Worm (Caenorhabditis elegans) whole organism, L2 larva: Measurements from ENCODE around the gene Y43F8B.20.

Experiments
- C34F6.9 ChIP-seq: fragments of 150-350 bp; optimal IDR thresholded peaks from 2 replicates; lab custom pipeline; 2014; ENCODE audit warnings: missing biosample characterization, missing genetic modification characterization
- F13H6.1 ChIP-seq: sonication (generic microtip); optimal IDR thresholded peaks from 2 replicates; lab custom pipeline; 2016; ENCODE audit warnings: missing genetic modification characterization, missing compliant biosample characterization
- R02D3.7 ChIP-seq: fragments of 150-350 bp; optimal IDR thresholded peaks from 2 replicates; lab custom pipeline; 2014; ENCODE audit warnings: missing biosample characterization, missing genetic modification characterization
- Y55F3AM.14 ChIP-seq: fragments of 200-800 bp; sonication (Bioruptor generic); optimal IDR thresholded peaks from 2 replicates; lab custom pipeline; 2018; ENCODE audit warnings: mild to moderate bottlenecking, missing genetic modification characterization, missing compliant biosample characterization
- ZK546.5 ChIP-seq: sonication (generic microtip); optimal IDR thresholded peaks from 2 replicates; lab custom pipeline; 2017; ENCODE audit warnings: missing biosample characterization, missing genetic modification characterization
- alr-1 ChIP-seq: fragments of 150-350 bp; optimal IDR thresholded peaks from 2 replicates; lab custom pipeline; 2014; ENCODE audit warnings: missing biosample characterization, missing genetic modification characterization
- aly-2 ChIP-seq: fragments of 150-350 bp; optimal IDR thresholded peaks from 2 replicates; lab custom pipeline; 2014; ENCODE audit warnings: missing biosample characterization, missing genetic modification characterization
- ama-1 ChIP-seq: fragments of 150-350 bp; optimal IDR thresholded peaks from 2 replicates; lab custom pipeline; 2018; ENCODE audit warnings: inconsistent platforms
- blmp-1 ChIP-seq: sonication (generic microtip); optimal IDR thresholded peaks from 2 replicates; lab custom pipeline; 2017; ENCODE audit warnings: missing genetic modification characterization, mild to moderate bottlenecking, missing compliant biosample characterization, antibody characterized with exemption, moderate library complexity; ENCODE audit not compliant: insufficient read depth
- ceh-16 ChIP-seq: fragments of 150-350 bp; optimal IDR thresholded peaks from 2 replicates; lab custom pipeline; 2014; ENCODE audit warnings: missing biosample characterization, missing genetic modification characterization
- ceh-82 ChIP-seq: fragments of 150-350 bp; optimal IDR thresholded peaks from 2 replicates; lab custom pipeline; 2014; ENCODE audit warnings: missing biosample characterization, missing genetic modification characterization
- crh-2 ChIP-seq: sonication (generic microtip); optimal IDR thresholded peaks from 2 replicates; lab custom pipeline; 2017; ENCODE audit warnings: missing biosample characterization, missing genetic modification characterization
- dmd-4 ChIP-seq: sonication (generic microtip); optimal IDR thresholded peaks from 2 replicates; lab custom pipeline; 2017; ENCODE audit warnings: missing biosample characterization, missing genetic modification characterization
- egl-27 ChIP-seq: sonication (generic microtip); optimal IDR thresholded peaks from 3 replicates; lab custom pipeline; 2017; ENCODE audit warnings: missing biosample characterization, missing genetic modification reagents, missing genetic modification characterization
- elt-1 ChIP-seq: fragments of 150-350 bp; optimal IDR thresholded peaks from 2 replicates; lab custom pipeline; 2014; ENCODE audit warnings: missing biosample characterization, missing genetic modification characterization
- elt-3 ChIP-seq: sonication (generic microtip); optimal IDR thresholded peaks from 2 replicates; lab custom pipeline; 2017; ENCODE audit warnings: missing biosample characterization, missing genetic modification characterization
- fos-1 ChIP-seq: fragments of 150-350 bp; optimal IDR thresholded peaks from 2 replicates; lab custom pipeline; 2014; ENCODE audit warnings: missing biosample characterization, missing genetic modification characterization
- gmeb-1 ChIP-seq: fragments of 150-350 bp; optimal IDR thresholded peaks from 2 replicates; lab custom pipeline; 2014; ENCODE audit warnings: missing biosample characterization, missing genetic modification characterization
- lin-11 ChIP-seq: fragments of 150-350 bp; sonication (generic microtip); optimal IDR thresholded peaks from 2 replicates; lab custom pipeline; 2014; ENCODE audit warnings: missing biosample characterization, missing genetic modification characterization, inconsistent platforms, mixed read lengths
- lin-13 ChIP-seq: fragments of 150-350 bp; optimal IDR thresholded peaks from 2 replicates; lab custom pipeline; 2014; ENCODE audit warnings: missing biosample characterization, missing genetic modification reagents, missing genetic modification characterization
- lin-39 ChIP-seq: fragments of 150-350 bp; optimal IDR thresholded peaks from 2 replicates; lab custom pipeline; 2014; ENCODE audit warnings: missing biosample characterization, missing genetic modification reagents, missing genetic modification characterization
- lsy-2 ChIP-seq, 2 experiments: fragments of 150-350 bp in 1 of 2; sonication (generic microtip) in 1 of 2; optimal IDR thresholded peaks; 2 replicates each; lab custom pipeline; 2014 to 2017; ENCODE audit warnings: missing biosample characterization in 2 of 2, missing genetic modification characterization in 2 of 2
- mab-5 ChIP-seq: fragments of 150-350 bp; optimal IDR thresholded peaks from 2 replicates; lab custom pipeline; 2014; ENCODE audit warnings: missing biosample characterization, missing genetic modification characterization
- mbf-1 ChIP-seq: sonication (generic microtip); optimal IDR thresholded peaks from 2 replicates; lab custom pipeline; 2017; ENCODE audit warnings: missing biosample characterization, missing genetic modification characterization
- mdl-1 ChIP-seq, 2 experiments: fragments of 150-350 bp in 1 of 2; sonication (generic microtip) in 1 of 2; optimal IDR thresholded peaks; 2 replicates each; lab custom pipeline; 2017; ENCODE audit warnings: missing biosample characterization in 2 of 2, missing genetic modification characterization in 2 of 2
- nhr-10 ChIP-seq: sonication (generic microtip); optimal IDR thresholded peaks from 2 replicates; lab custom pipeline; 2017; ENCODE audit warnings: missing biosample characterization, missing genetic modification characterization
- nhr-11 ChIP-seq: fragments of 150-350 bp; optimal IDR thresholded peaks from 2 replicates; lab custom pipeline; 2014; ENCODE audit warnings: missing biosample characterization, missing genetic modification characterization
- nhr-12 ChIP-seq: fragments of 150-350 bp; optimal IDR thresholded peaks from 2 replicates; lab custom pipeline; 2014; ENCODE audit warnings: missing biosample characterization, missing genetic modification characterization
- nhr-129 ChIP-seq: fragments of 150-350 bp; optimal IDR thresholded peaks from 2 replicates; lab custom pipeline; 2014; ENCODE audit warnings: missing biosample characterization, missing genetic modification characterization
- nhr-21 ChIP-seq: fragments of 150-350 bp; optimal IDR thresholded peaks from 2 replicates; lab custom pipeline; 2014; ENCODE audit warnings: missing biosample characterization, missing genetic modification characterization
- nhr-23 ChIP-seq: fragments of 150-350 bp; optimal IDR thresholded peaks from 2 replicates; lab custom pipeline; 2014; ENCODE audit warnings: missing biosample characterization, missing genetic modification reagents, missing genetic modification characterization
- nhr-237 ChIP-seq: fragments of 150-350 bp; optimal IDR thresholded peaks from 2 replicates; lab custom pipeline; 2014; ENCODE audit warnings: missing biosample characterization, missing genetic modification characterization
- nhr-25 ChIP-seq: fragments of 150-350 bp; sonication (generic microtip); optimal IDR thresholded peaks from 3 replicates; lab custom pipeline; 2014; ENCODE audit warnings: missing biosample characterization, missing genetic modification characterization
- nhr-6 ChIP-seq: fragments of 150-350 bp; optimal IDR thresholded peaks from 2 replicates; lab custom pipeline; 2014; ENCODE audit warnings: missing biosample characterization, missing genetic modification characterization
- nhr-77 ChIP-seq: fragments of 150-350 bp; optimal IDR thresholded peaks from 2 replicates; lab custom pipeline; 2014; ENCODE audit warnings: missing biosample characterization, missing genetic modification characterization
- peb-1 ChIP-seq: fragments of 150-350 bp; optimal IDR thresholded peaks from 2 replicates; lab custom pipeline; 2014; ENCODE audit warnings: missing biosample characterization, missing genetic modification characterization
- sem-4 ChIP-seq: fragments of 150-350 bp; optimal IDR thresholded peaks from 2 replicates; lab custom pipeline; 2014; ENCODE audit warnings: missing biosample characterization, missing genetic modification reagents, missing genetic modification characterization
- skn-1 ChIP-seq: sonication (generic microtip); optimal IDR thresholded peaks from 2 replicates; lab custom pipeline; 2017; ENCODE audit warnings: missing biosample characterization, missing genetic modification characterization
- sma-3 ChIP-seq: sonication (generic microtip); optimal IDR thresholded peaks from 2 replicates; lab custom pipeline; 2016; ENCODE audit warnings: missing genetic modification reagents, missing genetic modification characterization, missing compliant biosample characterization
- sma-9 ChIP-seq, 2 experiments: fragments of 150-350 bp in 1 of 2; sonication (generic microtip) in 1 of 2; optimal IDR thresholded peaks; 2 replicates each; lab custom pipeline; 2014 to 2016; ENCODE audit warnings: missing genetic modification characterization in 2 of 2, mild to moderate bottlenecking in 1 of 2, missing biosample characterization in 1 of 2, missing compliant biosample characterization in 1 of 2, missing genetic modification reagents in 1 of 2, moderate library complexity in 1 of 2
- snpc-4 ChIP-seq: fragments of 150-350 bp; optimal IDR thresholded peaks from 2 replicates; lab custom pipeline; 2014; ENCODE audit warnings: missing biosample characterization, missing genetic modification characterization
- unc-39 ChIP-seq: fragments of 150-350 bp; optimal IDR thresholded peaks from 2 replicates; lab custom pipeline; 2014; ENCODE audit warnings: missing biosample characterization, missing genetic modification characterization
- unc-55 ChIP-seq: fragments of 150-350 bp; sonication (generic microtip); optimal IDR thresholded peaks from 3 replicates; lab custom pipeline; 2014; ENCODE audit warnings: missing biosample characterization, missing genetic modification reagents, missing genetic modification characterization
- unc-62 ChIP-seq: fragments of 150-350 bp; optimal IDR thresholded peaks from 2 replicates; lab custom pipeline; 2014; ENCODE audit warnings: missing biosample characterization, missing genetic modification reagents, missing genetic modification characterization
- zag-1 ChIP-seq: fragments of 150-350 bp; optimal IDR thresholded peaks from 2 replicates; lab custom pipeline; 2014; ENCODE audit warnings: missing biosample characterization, missing genetic modification characterization
- ztf-1 ChIP-seq: fragments of 200-800 bp; sonication (Bioruptor generic); conservative IDR thresholded peaks from 2 replicates; pipeline ENCODE4 v1.3.6; 2022; ENCODE audit warnings: missing genetic modification characterization, missing compliant biosample characterization
- ztf-11 ChIP-seq: sonication (generic microtip); optimal IDR thresholded peaks from 2 replicates; lab custom pipeline; 2017; ENCODE audit warnings: missing biosample characterization, missing genetic modification characterization
- ztf-4 ChIP-seq: fragments of 150-350 bp; optimal IDR thresholded peaks from 2 replicates; lab custom pipeline; 2014; ENCODE audit warnings: missing biosample characterization, missing genetic modification characterization

The Y43F8B.20 gene

DNA sequence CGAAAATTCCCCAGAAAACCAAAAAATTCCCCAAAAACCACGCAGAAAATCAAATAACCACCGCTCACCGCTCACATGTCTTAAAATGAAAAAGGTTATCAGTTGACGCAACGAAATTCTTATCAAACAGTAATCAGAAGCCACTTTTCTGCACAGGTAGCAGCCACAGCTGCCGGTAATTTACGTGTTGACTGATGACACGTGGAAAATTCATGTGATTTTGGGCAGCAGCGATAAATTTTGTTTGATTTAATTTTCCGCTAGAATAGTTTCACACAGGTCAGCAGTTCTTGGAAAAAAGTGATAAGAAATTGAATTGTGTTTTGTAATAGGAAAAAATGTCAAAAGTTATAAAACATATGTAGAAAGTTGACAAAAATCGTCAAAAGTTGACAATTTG is 22.0 kb downstream of the Y43F8B.20 start:
- TF ChIP-seq C34F6.9 (tag; lab: Kevin White, UChicago) (no peak), nhr-21 (tag; lab: Kevin White, UChicago) (peak; percentile 53), ceh-16 (tag; lab: Kevin White, UChicago) (no peak), lin-13 (no peak), unc-55 (GFP tag; lab: Kevin White, UChicago) (no peak), blmp-1 (tag; lab: Kevin White, UChicago) (peak; percentile 16), unc-39 (tag; lab: Kevin White, UChicago) (no peak), gmeb-1 (peak; percentile 66), nhr-12 (tag; lab: Kevin White, UChicago) (no peak), nhr-25 (tag; lab: Kevin White, UChicago) (peak; percentile 57), ztf-1 (GFP tag; lab: Robert Waterston, UW) (no peak), sma-9 (GFP tag; optimal IDR thresholded peaks at IDR 0.05; lab: Kevin White, UChicago) (peak; percentile 96), sma-9 (tag; optimal IDR thresholded peaks at IDR 0.05; lab: Kevin White, UChicago) (no peak), egl-27 (tag; lab: Kevin White, UChicago) (peak; percentile 30), sma-3 (GFP tag; lab: Kevin White, UChicago) (peak; percentile 73), mab-5 (tag; lab: Kevin White, UChicago) (no peak), peb-1 (no peak), ztf-11 (tag; lab: Kevin White, UChicago) (no peak), skn-1 (tag; lab: Kevin White, UChicago) (no peak), lsy-2 (tag; optimal IDR thresholded peaks at IDR 0.05; lab: Kevin White, UChicago) (peak in 1 of 2 experiments; percentile 13), unc-62 (GFP tag; lab: Kevin White, UChicago) (no peak), mbf-1 (tag; lab: Kevin White, UChicago) (no peak), nhr-6 (tag; lab: Kevin White, UChicago) (no peak), lin-39 (no peak), nhr-11 (tag; lab: Kevin White, UChicago) (no peak), ceh-82 (tag; lab: Kevin White, UChicago) (no peak), ama-1 (lab: Kevin White, UChicago) (no peak), nhr-10 (no peak), fos-1 (peak; percentile 95), sem-4 (no peak), ztf-4 (tag; lab: Kevin White, UChicago) (no peak), Y55F3AM.14 (no peak), ZK546.5 (no peak), zag-1 (tag; lab: Kevin White, UChicago) (no peak), F13H6.1 (peak; percentile 60), nhr-129 (tag; lab: Kevin White, UChicago) (peak; percentile 41), elt-3 (no peak), mdl-1 (tag; optimal IDR thresholded peaks at IDR 0.05; lab: Kevin White, UChicago) (peak in 1 of 2 experiments; percentile 33), R02D3.7 (tag; lab: Kevin White, UChicago) (no peak), aly-2 (tag; lab: Kevin White, UChicago) (no peak), crh-2 (peak; percentile 98), snpc-4 (tag; lab: Kevin White, UChicago) (no peak), alr-1 (no peak), nhr-23 (tag; lab: Kevin White, UChicago) (no peak), lin-11 (tag; lab: Kevin White, UChicago) (no peak), dmd-4 (no peak), nhr-237 (tag; lab: Kevin White, UChicago) (no peak), elt-1 (no peak), nhr-77 (tag; lab: Kevin White, UChicago) (no peak)
